Fruit fly (Drosophila melanogaster): Measurements from ENCODE around the gene mRpL28.

DNA sequence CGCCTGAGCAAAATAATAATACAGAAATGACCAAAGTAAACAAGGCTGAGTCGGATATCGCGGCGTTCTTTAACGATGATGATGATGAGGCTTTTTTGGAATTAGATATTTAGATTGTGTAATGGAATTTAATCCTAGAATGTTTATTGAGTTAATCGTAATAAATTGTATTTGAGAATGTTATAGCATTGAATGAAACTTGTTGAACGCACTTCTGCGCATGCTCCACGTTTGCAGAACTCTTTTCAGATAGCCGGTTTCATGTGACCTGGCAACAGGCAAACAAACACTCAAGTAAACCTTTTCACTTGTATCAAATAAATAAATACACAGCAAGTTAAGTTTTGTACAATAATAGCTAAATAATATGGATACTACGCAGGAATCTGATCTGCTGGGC, 15.7 kb upstream of the mRpL28 start, which contains the start of gene CG34124:
- TF ChIP-seq CG1620 (GFP tag; optimal IDR thresholded peaks at IDR 0.05) (no peak), toe (GFP tag; optimal IDR thresholded peaks at IDR 0.05) (no peak), kay (GFP tag; ENCODE audit: borderline replicate concordance) (no peak), CG7101 (tag; optimal IDR thresholded peaks at IDR 0.05) (no peak), Hr96 (GFP tag; optimal IDR thresholded peaks at IDR 0.05) (no peak), Clk (GFP tag; optimal IDR thresholded peaks at IDR 0.05) (no peak), CG33017 (tag; optimal IDR thresholded peaks at IDR 0.05) (no peak), CG5204 (GFP tag; optimal IDR thresholded peaks at IDR 0.05) (no peak), cic (GFP tag; optimal IDR thresholded peaks at IDR 0.05) (no peak), CG12768 (GFP tag; optimal IDR thresholded peaks at IDR 0.05) (no peak), CG14711 (tag; optimal IDR thresholded peaks at IDR 0.05) (no peak)
